Worm (Caenorhabditis elegans): ENCODE measurements around the gene ZK1307.1.

ZK1307.1 gene

DNA sequence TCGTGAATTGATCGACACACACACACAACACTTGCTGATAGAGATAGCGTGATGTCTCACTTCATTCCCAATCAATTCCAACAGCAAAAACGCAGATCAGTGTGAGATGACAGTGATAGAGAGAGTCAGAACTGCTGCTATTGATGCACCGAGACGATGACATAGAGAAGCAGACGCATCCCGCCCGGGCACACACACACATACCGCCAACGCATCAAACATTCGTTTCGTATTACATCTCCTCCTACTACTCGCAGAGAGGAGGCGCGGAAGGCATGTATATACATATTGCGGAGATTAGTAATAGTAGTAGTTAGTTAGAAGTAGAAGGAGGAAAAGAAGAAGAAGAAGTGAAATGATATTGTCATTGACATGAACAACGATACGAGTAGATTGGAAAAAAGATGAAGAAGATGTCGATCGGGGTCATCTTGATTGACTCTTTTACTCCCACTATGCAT lies 35.9 kb downstream of the ZK1307.1 start:
- TF ChIP-seq nhr-23 (tag; optimal IDR thresholded peaks at IDR 0.05) = peak; percentile 70
- TF ChIP-seq nhr-43 (tag; optimal IDR thresholded peaks at IDR 0.05; ENCODE audit: poor library complexity, severe bottlenecking) = no peak
- no peak for TF ChIP-seq fkh-10 (GFP tag; optimal IDR thresholded peaks at IDR 0.05)
- peak; percentile 48 for TF ChIP-seq lin-39 (tag; optimal IDR thresholded peaks at IDR 0.05)
- peak; percentile 40 for TF ChIP-seq ceh-82 (tag; optimal IDR thresholded peaks at IDR 0.05)
- TF ChIP-seq fkh-2 (tag; optimal IDR thresholded peaks at IDR 0.05) = no peak
- TF ChIP-seq elt-2 (tag; optimal IDR thresholded peaks at IDR 0.05) = peak; percentile 75
- TF ChIP-seq pha-4 (tag; optimal IDR thresholded peaks at IDR 0.05) = peak; percentile 47
- peak; percentile 89 for TF ChIP-seq elt-1 (tag; optimal IDR thresholded peaks at IDR 0.05)
- TF ChIP-seq ama-1 (optimal IDR thresholded peaks at IDR 0.05) = peak; percentile 92
- TF ChIP-seq mdl-1 (tag; optimal IDR thresholded peaks at IDR 0.05) = peak; percentile 18
- no peak for TF ChIP-seq sea-2 (GFP tag; optimal IDR thresholded peaks at IDR 0.05)
- no peak for TF ChIP-seq ceh-9 (tag; optimal IDR thresholded peaks at IDR 0.05)
- peak; percentile 76 for TF ChIP-seq nhr-25 (tag; optimal IDR thresholded peaks at IDR 0.05)
- TF ChIP-seq jun-1 (tag; optimal IDR thresholded peaks at IDR 0.05) = peak; percentile 57
- TF ChIP-seq pqm-1 (tag; optimal IDR thresholded peaks at IDR 0.05) = peak; percentile 44
- peak; percentile 4 for TF ChIP-seq lsy-12 (tag; optimal IDR thresholded peaks at IDR 0.05)
- peak; percentile 40 for TF ChIP-seq nfya-1 (tag; optimal IDR thresholded peaks at IDR 0.05; ENCODE audit: insufficient read depth)
- peak; percentile 9 for TF ChIP-seq R02D3.7 (tag; optimal IDR thresholded peaks at IDR 0.05)
- peak in 2 of 3 experiments; percentile 34 to 92 for TF ChIP-seq elt-3 (tag; optimal IDR thresholded peaks at IDR 0.05)
- peak; percentile 74 for TF ChIP-seq ceh-28 (tag; optimal IDR thresholded peaks at IDR 0.05)
- peak; percentile 20 for TF ChIP-seq nhr-77 (tag; optimal IDR thresholded peaks at IDR 0.05)

DNA sequence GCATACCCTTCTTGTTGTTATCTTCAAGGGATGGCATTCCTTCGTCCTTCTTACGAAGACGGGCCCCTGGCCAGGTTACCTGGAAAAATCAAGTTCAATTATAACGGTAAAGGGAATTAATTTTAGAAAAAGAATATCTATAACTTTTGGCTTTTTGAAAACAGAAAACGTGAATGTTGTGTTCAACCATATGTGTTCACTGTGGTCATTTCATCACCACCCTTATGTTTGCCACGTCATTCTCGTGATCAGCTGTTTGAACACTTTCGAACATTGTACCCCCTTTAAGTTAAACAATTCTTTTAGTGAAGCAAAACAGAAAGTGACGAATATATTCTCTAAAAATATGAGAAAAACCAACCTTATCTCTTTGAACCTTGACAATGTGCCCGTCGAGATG lies 36.6 kb downstream of the ZK1307.1 start:
- TF ChIP-seq pha-4 (tag; optimal IDR thresholded peaks at IDR 0.05) = peak; percentile 52
- no peak for TF ChIP-seq ceh-16 (tag; optimal IDR thresholded peaks at IDR 0.05)
- TF ChIP-seq unc-62 (GFP tag; optimal IDR thresholded peaks at IDR 0.05) = no peak
- TF ChIP-seq nhr-76 (tag; optimal IDR thresholded peaks at IDR 0.05) = no peak
- TF ChIP-seq ZK546.5 (tag; optimal IDR thresholded peaks at IDR 0.05) = no peak
- TF ChIP-seq daf-12 (tag; optimal IDR thresholded peaks at IDR 0.05) = no peak
- peak; percentile 38 for TF ChIP-seq nhr-43 (tag; optimal IDR thresholded peaks at IDR 0.05; ENCODE audit: poor library complexity, severe bottlenecking)
- no peak for TF ChIP-seq nhr-25 (tag; optimal IDR thresholded peaks at IDR 0.05)
- peak; percentile 42 for TF ChIP-seq ama-1 (optimal IDR thresholded peaks at IDR 0.05)

DNA sequence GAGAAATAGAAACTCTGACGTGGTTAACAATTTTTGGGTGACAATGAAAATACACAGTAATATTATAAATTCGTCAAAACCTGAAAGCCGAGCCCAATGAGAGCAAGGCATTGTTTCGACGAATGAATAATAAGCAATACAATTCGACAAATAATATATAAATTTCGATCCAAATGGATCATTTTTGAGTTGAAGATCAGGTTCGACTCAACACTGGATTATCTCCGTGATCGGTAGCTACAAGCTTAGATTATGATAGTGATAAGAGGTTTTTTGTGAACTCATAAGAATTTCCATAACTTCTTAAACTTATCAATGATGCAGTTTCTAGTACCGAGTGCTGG lies 37.5 kb downstream of the ZK1307.1 start:
- TF ChIP-seq elt-2 (tag; optimal IDR thresholded peaks at IDR 0.05) (peak; percentile 10), nhr-77 (tag; optimal IDR thresholded peaks at IDR 0.05) (no peak), sea-2 (GFP tag; optimal IDR thresholded peaks at IDR 0.05) (no peak), ztf-11 (tag; optimal IDR thresholded peaks at IDR 0.05) (no peak), nhr-76 (tag; optimal IDR thresholded peaks at IDR 0.05) (no peak), fkh-10 (GFP tag; optimal IDR thresholded peaks at IDR 0.05) (no peak), R02D3.7 (tag; optimal IDR thresholded peaks at IDR 0.05) (peak; percentile 11), ZK546.5 (tag; optimal IDR thresholded peaks at IDR 0.05) (no peak), mml-1 (tag; optimal IDR thresholded peaks at IDR 0.05) (no peak), nhr-25 (tag; optimal IDR thresholded peaks at IDR 0.05) (no peak), skn-1 (tag; optimal IDR thresholded peaks at IDR 0.05) (no peak), daf-12 (tag; optimal IDR thresholded peaks at IDR 0.05) (no peak), unc-62 (GFP tag; optimal IDR thresholded peaks at IDR 0.05) (no peak), pha-4 (tag; optimal IDR thresholded peaks at IDR 0.05) (no peak), nhr-43 (tag; optimal IDR thresholded peaks at IDR 0.05; ENCODE audit: poor library complexity, severe bottlenecking) (peak; percentile 69)

DNA sequence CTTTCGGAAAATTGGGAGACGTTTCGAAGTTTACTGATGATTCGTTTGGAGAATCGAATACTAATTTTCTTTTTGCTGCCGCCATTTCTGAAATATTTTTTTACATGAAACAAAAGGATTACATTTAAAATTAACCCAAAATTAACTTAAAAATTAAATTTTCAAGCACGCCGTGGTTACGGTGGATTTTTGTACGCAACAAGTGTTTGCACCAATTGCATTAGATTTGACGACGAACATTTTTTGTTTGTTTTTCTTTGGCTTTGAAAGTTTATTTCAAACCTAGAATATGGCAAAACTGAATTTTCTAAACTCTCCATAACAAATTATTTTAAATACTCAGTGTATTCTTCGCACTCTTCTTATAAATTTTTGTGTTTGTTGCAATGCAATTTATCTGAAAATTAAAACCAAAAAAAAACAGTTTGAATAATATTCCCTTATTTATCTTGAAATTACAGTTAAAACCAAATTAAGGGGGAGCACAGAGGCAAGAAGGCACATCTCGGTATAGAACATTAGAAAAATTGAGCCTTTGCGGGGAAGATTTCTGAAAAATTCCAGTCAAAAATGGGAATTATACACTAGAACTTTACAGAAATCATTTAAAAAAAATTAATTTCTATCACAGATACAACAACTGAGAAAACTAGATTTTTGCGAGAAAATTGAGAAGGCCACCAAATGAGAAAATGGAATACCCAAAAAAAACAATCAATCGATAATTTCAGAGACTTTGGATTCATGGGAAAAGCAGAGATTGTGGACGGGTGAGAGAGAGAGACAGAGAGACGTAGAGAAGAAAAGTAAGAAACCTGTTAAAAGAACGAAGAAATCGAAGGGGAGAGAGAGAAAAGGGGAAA lies 38.1 kb downstream of the ZK1307.1 start, which contains the start of gene hal-3:
TSS of gene hal-3 (minus strand) at position 87 of the 863 bp plus-strand sequence.
- TF ChIP-seq ceh-16 (tag; optimal IDR thresholded peaks at IDR 0.05) (no peak), daf-12 (tag; optimal IDR thresholded peaks at IDR 0.05) (peak; percentile 14), jun-1 (tag; optimal IDR thresholded peaks at IDR 0.05) (peak; percentile 35), ceh-28 (tag; optimal IDR thresholded peaks at IDR 0.05) (peak; percentile 74), nfya-1 (tag; optimal IDR thresholded peaks at IDR 0.05; ENCODE audit: insufficient read depth) (peak; percentile 34), ama-1 (optimal IDR thresholded peaks at IDR 0.05) (peak; percentile 41)

DNA sequence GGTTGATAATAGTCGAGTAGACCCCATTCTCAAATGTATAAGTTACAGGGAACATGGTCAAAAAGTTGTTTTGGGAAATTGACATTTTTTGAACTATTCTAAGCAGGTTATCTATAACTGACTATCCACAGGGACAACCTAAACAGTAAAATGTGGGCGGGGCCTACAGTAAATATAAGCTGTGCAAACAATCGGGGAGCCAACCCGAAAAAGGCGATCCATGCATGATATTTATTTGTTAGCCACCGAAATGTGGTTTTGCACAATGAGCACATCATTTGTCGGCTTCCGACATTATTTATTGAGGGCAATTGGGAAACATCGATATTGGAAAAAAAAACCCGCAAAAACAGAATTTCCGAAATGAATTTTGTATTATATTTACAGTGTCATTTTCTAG lies 40.7 kb downstream of the ZK1307.1 start, which contains the start of gene hlh-6:
TSS of gene hlh-6 (minus strand) at position 101 of the 400 bp plus-strand sequence.
- no peak for TF ChIP-seq eor-1 (tag; optimal IDR thresholded peaks at IDR 0.05)
- TF ChIP-seq ceh-16 (tag; optimal IDR thresholded peaks at IDR 0.05) = no peak
- TF ChIP-seq nfya-1 (tag; optimal IDR thresholded peaks at IDR 0.05; ENCODE audit: insufficient read depth) = no peak
- TF ChIP-seq elt-2 (tag; optimal IDR thresholded peaks at IDR 0.05) = no peak
- TF ChIP-seq nhr-12 (tag; optimal IDR thresholded peaks at IDR 0.05) = no peak
- no peak for TF ChIP-seq elt-3 (tag; optimal IDR thresholded peaks at IDR 0.05)
- no peak for TF ChIP-seq nhr-28 (tag; optimal IDR thresholded peaks at IDR 0.05)
- TF ChIP-seq ztf-11 (tag; optimal IDR thresholded peaks at IDR 0.05) = no peak
- no peak for TF ChIP-seq nhr-237 (tag; optimal IDR thresholded peaks at IDR 0.05)
- no peak for TF ChIP-seq pqm-1 (tag; optimal IDR thresholded peaks at IDR 0.05)
- TF ChIP-seq ZK546.5 (tag; optimal IDR thresholded peaks at IDR 0.05) = no peak
- TF ChIP-seq R02D3.7 (tag; optimal IDR thresholded peaks at IDR 0.05) = no peak
- no peak for TF ChIP-seq ceh-28 (tag; optimal IDR thresholded peaks at IDR 0.05)
- no peak for TF ChIP-seq nhr-11 (tag; optimal IDR thresholded peaks at IDR 0.05)
- TF ChIP-seq snpc-4 (tag; optimal IDR thresholded peaks at IDR 0.05) = no peak
- no peak for TF ChIP-seq egl-5 (tag; optimal IDR thresholded peaks at IDR 0.05)
- no peak for TF ChIP-seq fkh-10 (GFP tag; optimal IDR thresholded peaks at IDR 0.05)

Data from whole organism, L3 larva.